Worm (Caenorhabditis elegans): Measurements from ENCODE around the gene Y54E2A.7.

Y54E2A.7 gene

ce11 chrII:14745127-14745526, 27.7 kb downstream of the Y54E2A.7 start:
- TF ChIP-seq hlh-12 (tag; optimal IDR thresholded peaks at IDR 0.05) (no peak), snpc-3.4 (tag; optimal IDR thresholded peaks at IDR 0.05) (no peak), lsl-1 (GFP tag; optimal IDR thresholded peaks at IDR 0.05) (no peak), dpl-1 (GFP tag; optimal IDR thresholded peaks at IDR 0.05) (no peak), madf-6 (GFP tag; IDR thresholded peaks at IDR 0.05) (no peak), chd-7 (tag; optimal IDR thresholded peaks at IDR 0.05) (no peak), efl-1 (GFP tag; optimal IDR thresholded peaks at IDR 0.05) (no peak), rcor-1 (GFP tag; IDR thresholded peaks at IDR 0.05) (no peak), unc-62 (GFP tag; optimal IDR thresholded peaks at IDR 0.05) (no peak), Y67H2A.10 (GFP tag; conservative IDR thresholded peaks at IDR 0.05) (no peak), somi-1 (GFP tag; optimal IDR thresholded peaks at IDR 0.05) (no peak), Y53G8AR.9 (GFP tag; conservative IDR thresholded peaks at IDR 0.05) (no peak), C06A6.2 (GFP tag; conservative IDR thresholded peaks at IDR 0.05) (no peak), hlh-26 (GFP tag; conservative IDR thresholded peaks at IDR 0.05) (no peak), ztf-18 (tag; optimal IDR thresholded peaks at IDR 0.05) (no peak), repo-1 (tag; optimal IDR thresholded peaks at IDR 0.05) (no peak)

ce11 chrII:14739143-14739542, 33.7 kb downstream of the Y54E2A.7 start, which contains the start of gene npr-34:
TSS of gene npr-34 (minus strand) at chrII:14739243.
- TF ChIP-seq Y53F4B.3 (GFP tag; IDR thresholded peaks at IDR 0.05) (no peak), efl-1 (GFP tag; optimal IDR thresholded peaks at IDR 0.05) (no peak), ceh-100 (GFP tag; IDR thresholded peaks at IDR 0.05) (no peak), Y79H2A.3 (GFP tag; conservative IDR thresholded peaks at IDR 0.05) (no peak), C17E4.6 (GFP tag; IDR thresholded peaks at IDR 0.05) (no peak), madf-3 (GFP tag; IDR thresholded peaks at IDR 0.05) (no peak), hlh-26 (GFP tag; conservative IDR thresholded peaks at IDR 0.05) (no peak), D2030.7 (GFP tag; IDR thresholded peaks at IDR 0.05) (no peak), ceh-91 (GFP tag; IDR thresholded peaks at IDR 0.05) (no peak), lsl-1 (GFP tag; optimal IDR thresholded peaks at IDR 0.05) (no peak), ztf-6 (GFP tag; IDR thresholded peaks at IDR 0.05) (no peak), K11D2.4 (GFP tag; IDR thresholded peaks at IDR 0.05) (no peak), egl-44 (GFP tag; IDR thresholded peaks at IDR 0.05) (no peak), cebp-2 (GFP tag; IDR thresholded peaks at IDR 0.05) (no peak), mel-28 (tag; optimal IDR thresholded peaks at IDR 0.05; ENCODE audit: borderline replicate concordance) (no peak)

- no peak for TF ChIP-seq attf-5 (GFP tag; optimal IDR thresholded peaks at IDR 0.05)
- no peak for TF ChIP-seq gei-17 (GFP tag; optimal IDR thresholded peaks at IDR 0.05)
- TF ChIP-seq ama-1 (optimal IDR thresholded peaks at IDR 0.05), result no peak
- TF ChIP-seq ama-1 (GFP tag; optimal IDR thresholded peaks at IDR 0.05), result no peak
- TF ChIP-seq nhr-90 (tag; optimal IDR thresholded peaks at IDR 0.05), result no peak
- TF ChIP-seq ekl-4 (GFP tag; IDR thresholded peaks at IDR 0.05), result no peak
- TF ChIP-seq lag-1 (GFP tag; IDR thresholded peaks at IDR 0.05), result no peak
- TF ChIP-seq F10E7.11 (tag; optimal IDR thresholded peaks at IDR 0.05), result no peak
- TF ChIP-seq nhr-179 (tag; optimal IDR thresholded peaks at IDR 0.05), result no peak
- no peak for TF ChIP-seq lir-1 (GFP tag; conservative IDR thresholded peaks at IDR 0.05)
- no peak for TF ChIP-seq egl-44 (GFP tag; IDR thresholded peaks at IDR 0.05)
- TF ChIP-seq snpc-1.1 (tag; optimal IDR thresholded peaks at IDR 0.05; ENCODE audit: insufficient read depth), result no peak
- no peak for TF ChIP-seq ZK185.1 (tag; optimal IDR thresholded peaks at IDR 0.05; ENCODE audit: poor library complexity, severe bottlenecking)
- TF ChIP-seq Y79H2A.3 (GFP tag; conservative IDR thresholded peaks at IDR 0.05), result no peak
- TF ChIP-seq lin-35 (GFP tag; optimal IDR thresholded peaks at IDR 0.05), result no peak
- TF ChIP-seq tbx-9 (tag; optimal IDR thresholded peaks at IDR 0.05; ENCODE audit: borderline replicate concordance), result no peak
- TF ChIP-seq ceh-58 (GFP tag; IDR thresholded peaks at IDR 0.05), result no peak
Measured at ce11 chrII:14733424-14733823, 39.4 kb downstream of the Y54E2A.7 start, which contains the start of gene glna-1. TSS of gene glna-1 (minus strand) at chrII:14733524.

Data from whole organism, young adult.